Worm (Caenorhabditis elegans) whole organism, young adult: ENCODE results near the gene F56D5.5.

Source experiments
- B0035.1 ChIP-seq: sonication (generic microtip); optimal IDR thresholded peaks from 2 replicates; lab custom pipeline; 2016; ENCODE audit warnings: missing genetic modification characterization, mild to moderate bottlenecking, missing compliant biosample characterization, missing genotype, missing genetic modification reagents
- F33H1.4 ChIP-seq: fragments of 200-800 bp; sonication (Bioruptor generic); IDR thresholded peaks from 2 replicates; pipeline ENCODE4 v1.3.6; 2022; ENCODE audit warnings: missing genetic modification reagents, missing genetic modification characterization, missing compliant biosample characterization
- F37B4.10 ChIP-seq: fragments of 200-800 bp; sonication (Bioruptor generic); IDR thresholded peaks from 2 replicates; pipeline ENCODE4 v1.3.6; 2022; ENCODE audit warnings: missing genetic modification characterization, missing compliant biosample characterization
- ZK185.1 ChIP-seq: sonication (generic microtip); optimal IDR thresholded peaks from 2 replicates; lab custom pipeline; 2016; ENCODE audit warnings: mild to moderate bottlenecking, missing genetic modification characterization, missing compliant biosample characterization; ENCODE audit not compliant: poor library complexity, severe bottlenecking
- aptf-2 ChIP-seq: fragments of 200-800 bp; sonication (Bioruptor generic); conservative IDR thresholded peaks from 2 replicates; pipeline ENCODE4 v1.3.6; 2022; ENCODE audit warnings: missing genetic modification reagents, missing genetic modification characterization, missing compliant biosample characterization
- dpl-1 ChIP-seq: fragments of 150-350 bp; optimal IDR thresholded peaks from 2 replicates; lab custom pipeline; 2014; ENCODE audit warnings: missing biosample characterization, missing genetic modification reagents, missing genetic modification characterization
- egrh-3 ChIP-seq: fragments of 200-800 bp; sonication (Bioruptor generic); IDR thresholded peaks from 2 replicates; pipeline ENCODE4 v1.3.6; 2022; ENCODE audit warnings: missing genetic modification reagents, missing genetic modification characterization, missing compliant biosample characterization
- hmg-20 ChIP-seq: fragments of 200-800 bp; sonication (Bioruptor generic); IDR thresholded peaks from 2 replicates; pipeline ENCODE4 v1.3.6; 2022; ENCODE audit warnings: missing genetic modification reagents, missing genetic modification characterization, missing compliant biosample characterization
- hsf-1 ChIP-seq: fragments of 200-800 bp; sonication (Bioruptor generic); IDR thresholded peaks from 2 replicates; pipeline ENCODE4 v1.3.6; 2022; ENCODE audit warnings: missing genetic modification reagents, missing genetic modification characterization, missing compliant biosample characterization
- lag-1 ChIP-seq: fragments of 200-800 bp; sonication (Bioruptor generic); IDR thresholded peaks from 2 replicates; pipeline ENCODE4 v1.3.6; 2022; ENCODE audit warnings: missing genetic modification reagents, missing genetic modification characterization, missing compliant biosample characterization
- lin-40 ChIP-seq: sonication (generic microtip); optimal IDR thresholded peaks from 2 replicates; lab custom pipeline; 2016; ENCODE audit warnings: missing genetic modification characterization, mild to moderate bottlenecking, missing compliant biosample characterization, missing genotype, missing genetic modification reagents
- lin-54 ChIP-seq: fragments of 200-800 bp; sonication (Bioruptor generic); optimal IDR thresholded peaks from 2 replicates; lab custom pipeline; 2018; ENCODE audit warnings: mild to moderate bottlenecking, missing genetic modification characterization, missing compliant biosample characterization
- lsl-1 ChIP-seq: fragments of 200-800 bp; sonication (Bioruptor generic); optimal IDR thresholded peaks from 2 replicates; lab custom pipeline; 2018; ENCODE audit warnings: mild to moderate bottlenecking, missing genetic modification characterization, moderate library complexity, missing compliant biosample characterization
- lsy-27 ChIP-seq: sonication (generic microtip); optimal IDR thresholded peaks from 2 replicates; lab custom pipeline; 2017; ENCODE audit warnings: missing genetic modification characterization, mild to moderate bottlenecking, missing compliant biosample characterization, antibody characterized with exemption, missing genotype, borderline replicate concordance; ENCODE audit not compliant: insufficient read depth
- snpc-1.3 ChIP-seq: sonication (generic microtip); optimal IDR thresholded peaks from 2 replicates; lab custom pipeline; 2017; ENCODE audit warnings: missing genetic modification characterization, mild to moderate bottlenecking, missing compliant biosample characterization, antibody characterized with exemption, moderate library complexity, missing genotype, missing genetic modification reagents; ENCODE audit not compliant: insufficient read depth
- snpc-3.4 ChIP-seq: sonication (generic microtip); optimal IDR thresholded peaks from 2 replicates; lab custom pipeline; 2017; ENCODE audit warnings: missing genetic modification characterization, mild to moderate bottlenecking, missing compliant biosample characterization, antibody characterized with exemption, moderate library complexity, missing genotype, missing genetic modification reagents
- tbp1 ChIP-seq: fragments of 200-800 bp; sonication (Bioruptor generic); optimal IDR thresholded peaks from 2 replicates; lab custom pipeline; 2018; ENCODE audit warnings: mild to moderate bottlenecking, missing genetic modification characterization, missing compliant biosample characterization
- xnd-1 ChIP-seq: sonication (generic microtip); optimal IDR thresholded peaks from 2 replicates; lab custom pipeline; 2016; ENCODE audit warnings: missing genotype, missing genetic modification reagents, missing genetic modification characterization, missing compliant biosample characterization

F56D5.5 gene

DNA sequence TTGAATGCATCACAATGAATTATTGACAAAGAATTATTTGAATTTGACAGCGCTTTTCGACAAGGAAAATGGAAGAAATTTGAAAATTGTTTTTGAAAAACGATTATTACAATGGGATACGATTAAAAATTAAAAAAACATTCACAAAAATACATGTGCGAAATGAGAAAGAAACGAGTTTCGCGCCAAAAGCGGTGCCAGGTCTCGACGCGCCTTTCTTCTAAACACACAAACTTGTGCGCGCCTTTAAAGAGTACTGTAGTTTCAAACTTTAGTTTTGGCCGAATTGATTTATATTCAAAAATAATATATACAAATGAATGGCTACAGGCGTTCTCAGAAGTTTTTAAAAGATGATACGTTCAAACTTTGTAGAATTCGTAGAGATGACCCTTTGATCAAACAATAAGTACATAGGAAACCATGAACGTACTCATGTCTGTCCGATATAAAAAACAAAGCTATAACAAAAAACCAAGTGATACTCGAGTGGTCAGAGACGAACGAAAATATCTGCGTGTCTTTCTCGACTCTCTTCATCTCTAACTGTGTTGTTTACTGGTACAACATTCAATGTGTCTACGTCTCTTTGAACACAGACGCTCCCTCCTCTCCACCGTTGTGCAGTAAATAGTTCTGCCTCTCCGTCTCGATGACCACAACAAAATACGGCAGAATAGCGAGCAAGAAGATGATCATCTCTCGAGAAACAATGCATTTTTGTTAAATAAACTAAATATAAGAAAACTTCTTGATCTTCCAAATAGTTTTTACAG is 39.9 kb downstream of the F56D5.5 start (continued):
- TF ChIP-seq tbp1 (GFP tag; lab: Kevin White, UChicago) (peak; percentile 13), lag-1 (GFP tag; lab: Robert Waterston, UW) (no peak), hmg-20 (no peak), lsy-27 (no peak), ZK185.1 (tag; lab: Kevin White, UChicago) (peak; percentile 10), snpc-1.3 (peak; percentile 67), dpl-1 (GFP tag; lab: Kevin White, UChicago) (peak; percentile 76), B0035.1 (tag; lab: Kevin White, UChicago) (no peak), lin-40 (peak; percentile 8), egrh-3 (GFP tag; lab: Robert Waterston, UW) (no peak), F33H1.4 (GFP tag; lab: Robert Waterston, UW) (peak; percentile 90), xnd-1 (tag; lab: Kevin White, UChicago) (peak; percentile 89), lin-54 (GFP tag; lab: Kevin White, UChicago) (peak; percentile 70), F37B4.10 (GFP tag; lab: Robert Waterston, UW) (no peak)

DNA sequence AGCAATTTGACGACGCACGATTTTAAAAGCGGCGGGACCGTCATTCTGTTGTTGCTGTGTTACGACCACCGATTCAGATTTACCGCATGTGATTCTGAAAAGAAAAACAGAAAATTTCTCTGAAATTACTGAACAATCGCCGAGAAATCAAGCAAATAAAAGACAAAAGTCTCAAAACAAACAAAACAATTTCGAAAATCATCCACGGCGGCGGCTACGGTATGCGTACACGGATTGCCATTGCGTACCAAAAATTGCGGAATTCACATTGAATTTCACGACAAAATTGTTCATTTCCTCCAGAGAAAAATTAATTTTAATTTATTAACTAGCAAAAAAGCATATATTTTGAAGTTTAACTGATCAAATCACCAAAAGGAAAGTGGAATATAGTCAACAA is 41.5 kb downstream of the F56D5.5 start, which contains the start of gene pezo-1:
pezo-1 (minus strand) TSS at position 101 of the 400 bp plus-strand sequence.
- peak; percentile 11 for TF ChIP-seq snpc-3.4 (tag; lab: Kevin White, UChicago)
- 0 out of 2 replicates have a peak, but pooled peaks have one; percentile 25 for TF ChIP-seq hsf-1
- TF ChIP-seq lsl-1 (GFP tag; lab: Kevin White, UChicago): peak; percentile 28
- no peak for TF ChIP-seq aptf-2
